Worm (Caenorhabditis elegans): ENCODE measurements around the gene sax-7.
A peak's percentile ranks its signal among the peaks of the same experiment; 100 is the strongest.
"Not testable (repeated sequence)": the region's sequence is repeated elsewhere in the genome, so short reads cannot be mapped to it uniquely, and the experiment has no call there.

The sax-7 gene

ce11 chrIV:8105083-8105482, 42.6 kb downstream of the sax-7 start:
- no peak for TF ChIP-seq ref-1 (GFP tag; conservative IDR thresholded peaks at IDR 0.05)
- TF ChIP-seq T22C8.4 (GFP tag; IDR thresholded peaks at IDR 0.05): no peak
- no peak for TF ChIP-seq tab-1 (GFP tag; IDR thresholded peaks at IDR 0.05)
- no peak for TF ChIP-seq cog-1 (tag; optimal IDR thresholded peaks at IDR 0.05)

DNA sequence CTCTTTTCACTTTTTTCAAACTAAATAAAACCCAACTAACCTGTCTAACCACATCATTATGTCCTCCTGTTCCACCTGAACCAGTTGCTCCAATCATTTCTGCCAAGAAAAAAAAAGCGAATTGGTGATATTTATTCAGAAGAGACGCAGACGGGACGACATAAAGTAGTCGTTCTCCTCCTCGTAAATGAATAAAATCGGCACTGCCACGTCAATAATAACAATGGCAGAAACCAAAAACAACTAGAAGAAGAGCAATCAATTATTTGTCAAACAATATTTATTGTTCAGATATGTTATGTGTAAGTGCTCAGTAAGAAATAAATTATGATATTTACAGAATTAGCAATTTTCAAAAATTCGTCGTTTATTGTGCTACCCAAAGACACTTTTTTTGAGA, 45.0 kb downstream of the sax-7 start, which contains the start of gene rabs-5:
Gene rabs-5 (minus strand): TSS at position 101 of the 400 bp plus-strand sequence.
- TF ChIP-seq ztf-29 (GFP tag; IDR thresholded peaks at IDR 0.05): no peak
- TF ChIP-seq flt-1 (GFP tag; IDR thresholded peaks at IDR 0.05): no peak
- no peak for TF ChIP-seq ref-1 (GFP tag; conservative IDR thresholded peaks at IDR 0.05)
- no peak for TF ChIP-seq T22C8.4 (GFP tag; IDR thresholded peaks at IDR 0.05)
- TF ChIP-seq klf-2 (GFP tag; conservative IDR thresholded peaks at IDR 0.05): no peak
- TF ChIP-seq tab-1 (GFP tag; IDR thresholded peaks at IDR 0.05): no peak
- TF ChIP-seq cog-1 (tag; optimal IDR thresholded peaks at IDR 0.05): no peak
- TF ChIP-seq med-1 (GFP tag; optimal IDR thresholded peaks at IDR 0.05; ENCODE audit: insufficient read depth): no peak
- no peak for TF ChIP-seq ztf-23 (GFP tag; IDR thresholded peaks at IDR 0.05)

ce11 chrIV:8112187-8112586, 49.7 kb downstream of the sax-7 start, which contains the start of gene Y42H9AR.4:
TSS of gene Y42H9AR.4 (minus strand) at chrIV:8112218.
- TF ChIP-seq flt-1 (GFP tag; IDR thresholded peaks at IDR 0.05) (no peak), T22C8.4 (GFP tag; IDR thresholded peaks at IDR 0.05) (no peak), cog-1 (tag; optimal IDR thresholded peaks at IDR 0.05) (peak; percentile 46)

DNA sequence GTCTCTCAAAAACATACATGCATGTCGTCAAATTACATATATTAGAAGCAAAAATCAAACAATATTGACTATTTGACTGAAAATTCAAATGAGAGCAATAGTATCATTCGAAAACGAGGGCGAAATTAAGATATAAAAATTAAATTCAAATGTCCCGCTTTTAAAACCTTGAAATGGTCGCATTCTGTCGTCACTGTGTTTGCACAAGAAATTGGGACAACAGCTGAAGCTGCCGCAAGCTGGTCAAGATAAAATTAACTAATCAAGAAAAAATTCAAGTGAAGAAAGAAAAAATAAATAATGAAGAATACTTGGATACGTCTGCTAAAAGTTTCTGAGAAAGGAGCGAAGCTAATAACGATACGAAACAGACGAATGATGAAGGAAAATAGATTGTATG, 50.2 kb downstream of the sax-7 start:
- no peak for TF ChIP-seq cog-1 (tag; optimal IDR thresholded peaks at IDR 0.05)
- TF ChIP-seq flt-1 (GFP tag; IDR thresholded peaks at IDR 0.05): no peak
- no peak for TF ChIP-seq ztf-23 (GFP tag; IDR thresholded peaks at IDR 0.05)
- TF ChIP-seq T22C8.4 (GFP tag; IDR thresholded peaks at IDR 0.05): no peak

ce11 chrIV:8113161-8113560, 50.7 kb downstream of the sax-7 start, which contains the start of gene Y42H9AR.1:
TSS of gene Y42H9AR.1 (plus strand) at chrIV:8113393.
- TF ChIP-seq med-1 (GFP tag; optimal IDR thresholded peaks at IDR 0.05; ENCODE audit: insufficient read depth) (no peak), ztf-29 (GFP tag; IDR thresholded peaks at IDR 0.05) (no peak), klf-2 (GFP tag; conservative IDR thresholded peaks at IDR 0.05) (no peak), flt-1 (GFP tag; IDR thresholded peaks at IDR 0.05) (no peak), tab-1 (GFP tag; IDR thresholded peaks at IDR 0.05) (no peak), ref-1 (GFP tag; conservative IDR thresholded peaks at IDR 0.05) (no peak)

ce11 chrIV:8114535-8114934, 52.1 kb downstream of the sax-7 start:
- TF ChIP-seq cog-1 (tag; optimal IDR thresholded peaks at IDR 0.05) (no peak), T22C8.4 (GFP tag; IDR thresholded peaks at IDR 0.05) (no peak), ref-1 (GFP tag; conservative IDR thresholded peaks at IDR 0.05) (no peak)

DNA sequence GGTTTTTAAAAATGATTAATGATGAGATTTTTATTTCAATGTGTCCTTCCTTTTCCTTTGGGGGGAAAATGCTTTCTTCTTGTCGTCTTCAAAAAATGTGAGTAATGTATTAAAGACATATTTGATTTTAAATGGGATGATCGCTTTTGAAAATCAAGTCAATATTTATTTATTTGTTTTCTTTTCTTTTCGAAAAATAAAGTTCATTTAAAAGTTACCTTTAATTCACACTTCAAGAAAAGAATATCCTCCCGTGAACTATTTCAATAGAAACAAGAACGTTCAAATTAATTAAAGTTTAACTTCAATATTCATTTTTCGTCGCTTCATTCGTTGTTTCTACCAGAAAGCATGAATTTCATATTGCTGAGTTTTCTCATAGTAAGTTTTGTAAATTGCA, 53.0 kb downstream of the sax-7 start, which contains the start of gene irld-8:
Gene irld-8 (plus strand): TSS at position 301 of the 400 bp plus-strand sequence.
- TF ChIP-seq tab-1 (GFP tag; IDR thresholded peaks at IDR 0.05) (no peak), T22C8.4 (GFP tag; IDR thresholded peaks at IDR 0.05) (no peak), med-1 (GFP tag; optimal IDR thresholded peaks at IDR 0.05; ENCODE audit: insufficient read depth) (no peak), flt-1 (GFP tag; IDR thresholded peaks at IDR 0.05) (no peak), cog-1 (tag; optimal IDR thresholded peaks at IDR 0.05) (no peak), ref-1 (GFP tag; conservative IDR thresholded peaks at IDR 0.05) (no peak), klf-2 (GFP tag; conservative IDR thresholded peaks at IDR 0.05) (no peak), ztf-23 (GFP tag; IDR thresholded peaks at IDR 0.05) (no peak), ztf-29 (GFP tag; IDR thresholded peaks at IDR 0.05) (no peak)

DNA sequence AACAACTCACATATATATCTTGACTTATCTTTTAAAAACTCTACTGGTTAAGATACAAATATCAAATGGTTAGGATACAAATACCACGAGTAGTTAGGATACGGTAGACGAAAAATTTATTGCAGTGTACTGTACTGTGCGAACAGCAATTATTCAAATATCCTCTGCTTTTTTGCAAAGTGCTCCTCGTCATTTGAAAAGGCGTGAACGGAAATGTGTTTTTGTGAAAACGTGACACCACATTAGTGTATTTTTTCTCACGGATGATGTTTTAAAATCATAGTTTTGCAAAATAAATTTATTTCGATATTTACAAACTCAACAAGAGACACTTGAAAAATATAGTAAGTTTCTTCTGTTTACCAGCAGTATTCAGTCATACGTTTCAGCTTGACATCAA, 56.3 kb downstream of the sax-7 start, which contains the start of gene F42G8.8:
Gene F42G8.8 (plus strand): TSS at position 301 of the 400 bp plus-strand sequence.
- TF ChIP-seq ref-1 (GFP tag; conservative IDR thresholded peaks at IDR 0.05): no peak
- TF ChIP-seq T22C8.4 (GFP tag; IDR thresholded peaks at IDR 0.05): no peak

- not testable (repeated sequence) for TF ChIP-seq klf-2 (GFP tag; conservative IDR thresholded peaks at IDR 0.05); tab-1 (GFP tag; IDR thresholded peaks at IDR 0.05); cog-1 (tag; optimal IDR thresholded peaks at IDR 0.05)
Observed at ce11 chrIV:8122349-8122748, 59.9 kb downstream of the sax-7 start, which contains the start of gene erp-44.3. TSS of gene erp-44.3 (plus strand) at chrIV:8122649.

ce11 chrIV:8126902-8127301, 64.4 kb downstream of the sax-7 start, which contains the start of gene ceph-41:
TSS of gene ceph-41 (plus strand) at chrIV:8127202.
- TF ChIP-seq med-1 (GFP tag; optimal IDR thresholded peaks at IDR 0.05; ENCODE audit: insufficient read depth) (no peak), flt-1 (GFP tag; IDR thresholded peaks at IDR 0.05) (no peak), tab-1 (GFP tag; IDR thresholded peaks at IDR 0.05) (no peak), ztf-29 (GFP tag; IDR thresholded peaks at IDR 0.05) (no peak), klf-2 (GFP tag; conservative IDR thresholded peaks at IDR 0.05) (no peak), ref-1 (GFP tag; conservative IDR thresholded peaks at IDR 0.05) (no peak), ztf-23 (GFP tag; IDR thresholded peaks at IDR 0.05) (no peak), T22C8.4 (GFP tag; IDR thresholded peaks at IDR 0.05) (no peak)

- TF ChIP-seq med-1 (GFP tag; optimal IDR thresholded peaks at IDR 0.05; ENCODE audit: insufficient read depth) (no peak), flt-1 (GFP tag; IDR thresholded peaks at IDR 0.05) (no peak), ztf-23 (GFP tag; IDR thresholded peaks at IDR 0.05) (no peak), T22C8.4 (GFP tag; IDR thresholded peaks at IDR 0.05) (no peak), cog-1 (tag; optimal IDR thresholded peaks at IDR 0.05) (no peak)
Observed at ce11 chrIV:8127430-8127829, 65.0 kb downstream of the sax-7 start.
